Worm (Caenorhabditis elegans) whole organism, young adult: Measurements from ENCODE around the gene Y7A5A.7.

Experiments
- F57C9.4 ChIP-seq: sonication (generic microtip); optimal IDR thresholded peaks from 2 replicates; lab custom pipeline; 2017; ENCODE audit warnings: mild to moderate bottlenecking, missing genetic modification characterization, missing compliant biosample characterization
- ama-1 ChIP-seq, 3 experiments: fragments of 150-350 bp in 1 of 3; sonication (generic microtip) in 2 of 3; optimal IDR thresholded peaks; 2 replicates each; lab custom pipeline; 2014 to 2018; ENCODE audit warnings: missing biosample characterization in 2 of 3, missing genetic modification characterization in 2 of 3, missing genetic modification reagents in 2 of 3
- bed-1 ChIP-seq: fragments of 200-800 bp; sonication (Bioruptor generic); IDR thresholded peaks from 2 replicates; pipeline ENCODE4 v1.3.6; 2022; ENCODE audit warnings: missing genetic modification reagents, missing genetic modification characterization, missing compliant biosample characterization
- ceh-40 ChIP-seq: fragments of 200-800 bp; sonication (Bioruptor generic); IDR thresholded peaks from 2 replicates; pipeline ENCODE4 v1.3.6; 2022; ENCODE audit warnings: missing genetic modification characterization, missing compliant biosample characterization
- egrh-3 ChIP-seq: fragments of 200-800 bp; sonication (Bioruptor generic); IDR thresholded peaks from 2 replicates; pipeline ENCODE4 v1.3.6; 2022; ENCODE audit warnings: missing genetic modification reagents, missing genetic modification characterization, missing compliant biosample characterization
- mxl-1 ChIP-seq: sonication (generic microtip); optimal IDR thresholded peaks from 2 replicates; lab custom pipeline; 2016; ENCODE audit warnings: missing genetic modification characterization, missing compliant biosample characterization
- nhr-90 ChIP-seq: sonication (generic microtip); optimal IDR thresholded peaks from 2 replicates; lab custom pipeline; 2016; ENCODE audit warnings: missing genotype, mild to moderate bottlenecking, missing genetic modification characterization, missing compliant biosample characterization
- pbrm-1 ChIP-seq: fragments of 200-800 bp; sonication (Bioruptor generic); IDR thresholded peaks from 2 replicates; pipeline ENCODE4 v1.3.6; 2022; ENCODE audit warnings: missing genetic modification reagents, missing genetic modification characterization, missing compliant biosample characterization
- rcor-1 ChIP-seq: fragments of 200-800 bp; sonication (Bioruptor generic); IDR thresholded peaks from 2 replicates; pipeline ENCODE4 v1.3.6; 2022; ENCODE audit warnings: missing genetic modification reagents, missing genetic modification characterization, missing compliant biosample characterization
- sea-2 ChIP-seq: fragments of 200-800 bp; sonication (Bioruptor generic); IDR thresholded peaks from 2 replicates; pipeline ENCODE4 v1.3.6; 2022; ENCODE audit warnings: missing genetic modification characterization, missing compliant biosample characterization
- snpc-3.4 ChIP-seq: sonication (generic microtip); optimal IDR thresholded peaks from 2 replicates; lab custom pipeline; 2017; ENCODE audit warnings: missing genetic modification characterization, mild to moderate bottlenecking, missing compliant biosample characterization, antibody characterized with exemption, moderate library complexity, missing genotype, missing genetic modification reagents
- snpc-4 ChIP-seq, 5 experiments: fragments of 150-350 bp in 1 of 5; sonication (generic microtip) in 4 of 5; optimal IDR thresholded peaks; 2 replicates each; lab custom pipeline; 2014 to 2018; ENCODE audit warnings: missing genetic modification characterization in 5 of 5, missing biosample characterization in 3 of 5, antibody characterized with exemption in 2 of 5, mild to moderate bottlenecking in 2 of 5, missing compliant biosample characterization in 2 of 5, missing genotype in 2 of 5, moderate library complexity in 2 of 5, missing genetic modification reagents in 1 of 5
- ztf-6 ChIP-seq: fragments of 200-800 bp; sonication (Bioruptor generic); IDR thresholded peaks from 2 replicates; pipeline ENCODE4 v1.3.6; 2022; ENCODE audit warnings: missing genetic modification reagents, missing genetic modification characterization, missing compliant biosample characterization

ce11 chrX:15848867-15849266, 44.9 kb upstream of the Y7A5A.7 start:
- TF ChIP-seq ceh-40 (GFP tag; lab: Robert Waterston, UW) (no peak), ama-1 (optimal IDR thresholded peaks at IDR 0.05; lab: Kevin White, UChicago) (no peak), ama-1 (GFP tag; optimal IDR thresholded peaks at IDR 0.05; lab: Kevin White, UChicago) (no peak), snpc-4 (GFP tag; optimal IDR thresholded peaks at IDR 0.05; lab: Kevin White, UChicago) (no peak), snpc-4 (tag; optimal IDR thresholded peaks at IDR 0.05; lab: Kevin White, UChicago) (no peak), pbrm-1 (GFP tag; lab: Robert Waterston, UW) (no peak), egrh-3 (GFP tag; lab: Robert Waterston, UW) (no peak), sea-2 (GFP tag; lab: Robert Waterston, UW) (no peak), bed-1 (no peak), ztf-6 (GFP tag; lab: Robert Waterston, UW) (no peak), mxl-1 (no peak), rcor-1 (GFP tag; lab: Robert Waterston, UW) (no peak), snpc-3.4 (tag; lab: Kevin White, UChicago) (no peak), F57C9.4 (tag; lab: Kevin White, UChicago) (no peak), nhr-90 (no peak)
